In genomic region chrX:9999599-10000201, ce11 we compare ENCODE assay signal across 3 worm cellular contexts.
TF ChIP-seq lines count a peak whose summit lies in the region.

No protein-coding gene starts in this region.

TF ChIP-seq in whole organism, L1 larva, 84 proteins besides CTCF, POLR2A, EP300 and RAD21 (continued from another document and continues in another):
- TF ChIP-seq skn-1 (tag; optimal IDR thresholded peaks at IDR 0.05; lab: Kevin White, UChicago) (peak; percentile 39), nhr-71 (tag; optimal IDR thresholded peaks at IDR 0.05; lab: Kevin White, UChicago) (peak; percentile 86), isw-1 (GFP tag; IDR thresholded peaks at IDR 0.05; lab: Robert Waterston, UW) (peak; percentile 53; the same call in 1 of the 2 replicates), fkh-4 (tag; optimal IDR thresholded peaks at IDR 0.05; lab: Kevin White, UChicago; ENCODE audit: borderline replicate concordance) (peak; percentile 57), lin-13 (GFP tag; optimal IDR thresholded peaks at IDR 0.05; lab: Kevin White, UChicago) (peak; percentile 30), nhr-84 (tag; optimal IDR thresholded peaks at IDR 0.05; lab: Kevin White, UChicago) (no peak), efl-3 (GFP tag; optimal IDR thresholded peaks at IDR 0.05; lab: Kevin White, UChicago) (no peak), vab-15 (tag; optimal IDR thresholded peaks at IDR 0.05; lab: Kevin White, UChicago) (no peak), lir-3 (tag; optimal IDR thresholded peaks at IDR 0.05; lab: Kevin White, UChicago; ENCODE audit: poor library complexity) (peak; percentile 20), nhr-237 (tag; optimal IDR thresholded peaks at IDR 0.05; lab: Kevin White, UChicago) (no peak), mdl-1 (tag; optimal IDR thresholded peaks at IDR 0.05; lab: Kevin White, UChicago) (peak in 1 of 2 experiments; percentile 76), nhr-12 (tag; optimal IDR thresholded peaks at IDR 0.05; lab: Kevin White, UChicago) (no peak), ceh-88 (GFP tag; IDR thresholded peaks at IDR 0.05; lab: Robert Waterston, UW) (peak; percentile 16; the same call in 1 of the 2 replicates), tlp-1 (tag; optimal IDR thresholded peaks at IDR 0.05; lab: Kevin White, UChicago) (no peak), pag-3 (tag; optimal IDR thresholded peaks at IDR 0.05; lab: Kevin White, UChicago; ENCODE audit: borderline replicate concordance, insufficient read depth) (no peak), fos-1 (tag; optimal IDR thresholded peaks at IDR 0.05; lab: Kevin White, UChicago) (no peak), nhr-19 (GFP tag; conservative IDR thresholded peaks at IDR 0.05; lab: Robert Waterston, UW) (peak; percentile 70), nhr-11 (tag; optimal IDR thresholded peaks at IDR 0.05; lab: Kevin White, UChicago) (no peak), mef-2 (tag; optimal IDR thresholded peaks at IDR 0.05; lab: Kevin White, UChicago) (no peak), elt-3 (tag; optimal IDR thresholded peaks at IDR 0.05; lab: Kevin White, UChicago) (peak in 2 of 6 experiments; percentile 35 to 51), ceh-90 (tag; optimal IDR thresholded peaks at IDR 0.05; lab: Kevin White, UChicago) (no peak), ceh-82 (tag; optimal IDR thresholded peaks at IDR 0.05; lab: Kevin White, UChicago) (peak; percentile 27 to 75 (median 36)), rnt-1 (tag; optimal IDR thresholded peaks at IDR 0.05; lab: Kevin White, UChicago) (peak; percentile 73), snu-23 (GFP tag; optimal IDR thresholded peaks at IDR 0.05; lab: Kevin White, UChicago) (peak; percentile 74), lin-39 (tag; optimal IDR thresholded peaks at IDR 0.05; lab: Kevin White, UChicago) (no peak), tbx-2 (tag; optimal IDR thresholded peaks at IDR 0.05; lab: Kevin White, UChicago) (peak; percentile 68), sup-37 (GFP tag; optimal IDR thresholded peaks at IDR 0.05; lab: Kevin White, UChicago) (peak; percentile 4), efl-1 (optimal IDR thresholded peaks at IDR 0.05; lab: Kevin White, UChicago) (peak; percentile 45 to 50), efl-1 (GFP tag; optimal IDR thresholded peaks at IDR 0.05 in 1 of 2; lab: Kevin White, UChicago) (peak; percentile 9 to 94), fkh-8 (tag; optimal IDR thresholded peaks at IDR 0.05; lab: Kevin White, UChicago) (peak; percentile 88), mab-9 (GFP tag; IDR thresholded peaks at IDR 0.05; lab: Robert Waterston, UW) (peak; percentile 62), grh-1 (GFP tag; IDR thresholded peaks at IDR 0.05; lab: Robert Waterston, UW) (peak; percentile 58), lin-35 (GFP tag; optimal IDR thresholded peaks at IDR 0.05; lab: Kevin White, UChicago) (peak; percentile 33 to 57), lin-14 (GFP tag; optimal IDR thresholded peaks at IDR 0.05; lab: Kevin White, UChicago) (peak; percentile 98), ztf-4 (tag; optimal IDR thresholded peaks at IDR 0.05; lab: Kevin White, UChicago) (peak; percentile 67), unc-130 (tag; optimal IDR thresholded peaks at IDR 0.05; lab: Kevin White, UChicago) (no peak), hlh-4 (tag; optimal IDR thresholded peaks at IDR 0.05; lab: Kevin White, UChicago) (no peak), ceh-63 (GFP tag; optimal IDR thresholded peaks at IDR 0.05; lab: Kevin White, UChicago) (no peak), hpl-2 (GFP tag; optimal IDR thresholded peaks at IDR 0.05; lab: Kevin White, UChicago) (no peak), elt-2 (tag; optimal IDR thresholded peaks at IDR 0.05; lab: Kevin White, UChicago) (no peak), lsy-2 (tag; optimal IDR thresholded peaks at IDR 0.05; lab: Kevin White, UChicago) (peak; percentile 62 to 72), unc-30 (tag; optimal IDR thresholded peaks at IDR 0.05; lab: Kevin White, UChicago) (no peak), ces-1 (GFP tag; optimal IDR thresholded peaks at IDR 0.05; lab: Kevin White, UChicago) (no peak)

TF ChIP-seq in whole organism, L3 larva, 47 proteins besides CTCF, POLR2A, EP300 and RAD21 (continued from another document):
- no peak for TF ChIP-seq mml-1 (tag; optimal IDR thresholded peaks at IDR 0.05; lab: Kevin White, UChicago)
- TF ChIP-seq snpc-4 (tag; optimal IDR thresholded peaks at IDR 0.05; lab: Kevin White, UChicago), result peak; percentile 70
- no peak for TF ChIP-seq zag-1 (tag; optimal IDR thresholded peaks at IDR 0.05; lab: Kevin White, UChicago)
- no peak for TF ChIP-seq unc-62 (GFP tag; optimal IDR thresholded peaks at IDR 0.05; lab: Kevin White, UChicago)
- TF ChIP-seq daf-12 (tag; optimal IDR thresholded peaks at IDR 0.05; lab: Kevin White, UChicago), result no peak
- TF ChIP-seq eor-1 (tag; optimal IDR thresholded peaks at IDR 0.05; lab: Kevin White, UChicago), result no peak
- peak; percentile 69 for TF ChIP-seq nfya-1 (tag; optimal IDR thresholded peaks at IDR 0.05; lab: Kevin White, UChicago; ENCODE audit: insufficient read depth)
- no peak for TF ChIP-seq nhr-28 (tag; optimal IDR thresholded peaks at IDR 0.05; lab: Kevin White, UChicago)
- peak; percentile 29 for TF ChIP-seq R02D3.7 (tag; optimal IDR thresholded peaks at IDR 0.05; lab: Kevin White, UChicago)
- TF ChIP-seq ztf-11 (tag; optimal IDR thresholded peaks at IDR 0.05; lab: Kevin White, UChicago), result peak; percentile 3
- TF ChIP-seq nhr-237 (tag; optimal IDR thresholded peaks at IDR 0.05; lab: Kevin White, UChicago), result no peak
- no peak for TF ChIP-seq pqm-1 (tag; optimal IDR thresholded peaks at IDR 0.05; lab: Kevin White, UChicago)
- TF ChIP-seq tbx-2 (tag; optimal IDR thresholded peaks at IDR 0.05; lab: Kevin White, UChicago), result peak; percentile 64
- no peak for TF ChIP-seq unc-39 (tag; optimal IDR thresholded peaks at IDR 0.05; lab: Kevin White, UChicago)
- TF ChIP-seq fkh-10 (GFP tag; optimal IDR thresholded peaks at IDR 0.05; lab: Kevin White, UChicago), result peak; percentile 71
- peak; percentile 68 for TF ChIP-seq egl-5 (tag; optimal IDR thresholded peaks at IDR 0.05; lab: Kevin White, UChicago)
- no peak for TF ChIP-seq egl-27 (tag; optimal IDR thresholded peaks at IDR 0.05; lab: Kevin White, UChicago)
- TF ChIP-seq jun-1 (tag; optimal IDR thresholded peaks at IDR 0.05; lab: Kevin White, UChicago), result no peak
- peak; percentile 70 for TF ChIP-seq ceh-82 (tag; optimal IDR thresholded peaks at IDR 0.05; lab: Kevin White, UChicago)
- no peak for TF ChIP-seq skn-1 (tag; optimal IDR thresholded peaks at IDR 0.05; lab: Kevin White, UChicago)
- peak; percentile 69 for TF ChIP-seq pha-4 (tag; optimal IDR thresholded peaks at IDR 0.05; lab: Kevin White, UChicago)
- peak; percentile 50 for TF ChIP-seq elt-2 (tag; optimal IDR thresholded peaks at IDR 0.05; lab: Kevin White, UChicago)
- TF ChIP-seq nhr-77 (tag; optimal IDR thresholded peaks at IDR 0.05; lab: Kevin White, UChicago), result no peak
- TF ChIP-seq ZK546.5 (tag; optimal IDR thresholded peaks at IDR 0.05; lab: Kevin White, UChicago), result no peak
- no peak for TF ChIP-seq ceh-16 (tag; optimal IDR thresholded peaks at IDR 0.05; lab: Kevin White, UChicago)
- no peak for TF ChIP-seq nhr-76 (tag; optimal IDR thresholded peaks at IDR 0.05; lab: Kevin White, UChicago)
- TF ChIP-seq nhr-12 (tag; optimal IDR thresholded peaks at IDR 0.05; lab: Kevin White, UChicago), result no peak
- no peak for TF ChIP-seq fkh-2 (tag; optimal IDR thresholded peaks at IDR 0.05; lab: Kevin White, UChicago)

TF ChIP-seq in whole organism, young adult, 124 proteins besides CTCF, POLR2A, EP300 and RAD21 (continued from another document and continues in another):
- TF ChIP-seq attf-5 (GFP tag; optimal IDR thresholded peaks at IDR 0.05; lab: Kevin White, UChicago) (peak; percentile 69), ekl-4 (GFP tag; IDR thresholded peaks at IDR 0.05; lab: Robert Waterston, UW) (0 out of 2 replicates have a peak, but pooled peaks have one; percentile 47), dpl-1 (GFP tag; optimal IDR thresholded peaks at IDR 0.05; lab: Kevin White, UChicago) (no peak), F22D6.2 (tag; optimal IDR thresholded peaks at IDR 0.05; lab: Kevin White, UChicago) (no peak), cebp-2 (GFP tag; IDR thresholded peaks at IDR 0.05; lab: Robert Waterston, UW) (no peak), chd-7 (tag; optimal IDR thresholded peaks at IDR 0.05; lab: Kevin White, UChicago) (peak; percentile 78), somi-1 (GFP tag; optimal IDR thresholded peaks at IDR 0.05; lab: Kevin White, UChicago) (peak; percentile 42), snpc-3.4 (tag; optimal IDR thresholded peaks at IDR 0.05; lab: Kevin White, UChicago) (no peak), attf-6 (GFP tag; IDR thresholded peaks at IDR 0.05; lab: Robert Waterston, UW) (no peak), lsy-27 (tag; optimal IDR thresholded peaks at IDR 0.05; lab: Kevin White, UChicago; ENCODE audit: borderline replicate concordance, insufficient read depth) (no peak), nfyb-1 (GFP tag; IDR thresholded peaks at IDR 0.05; lab: Robert Waterston, UW) (peak; percentile 79; the same call in 1 of the 2 replicates), dox-1 (GFP tag; IDR thresholded peaks at IDR 0.05; lab: Robert Waterston, UW) (peak; percentile 52), T26A5.8 (tag; optimal IDR thresholded peaks at IDR 0.05; lab: Kevin White, UChicago) (no peak), rpc-1 (optimal IDR thresholded peaks at IDR 0.05; lab: Kevin White, UChicago) (no peak), rpc-1 (tag; optimal IDR thresholded peaks at IDR 0.05; lab: Kevin White, UChicago) (no peak), madf-6 (GFP tag; IDR thresholded peaks at IDR 0.05; lab: Robert Waterston, UW) (no peak), unc-62 (GFP tag; optimal IDR thresholded peaks at IDR 0.05; lab: Kevin White, UChicago) (no peak), ccch-3 (GFP tag; optimal IDR thresholded peaks at IDR 0.05; lab: Kevin White, UChicago) (no peak), ztf-25 (GFP tag; IDR thresholded peaks at IDR 0.05; lab: Robert Waterston, UW) (no peak), mes-4 (tag; optimal IDR thresholded peaks at IDR 0.05; lab: Kevin White, UChicago) (no peak), tbx-9 (tag; optimal IDR thresholded peaks at IDR 0.05; lab: Kevin White, UChicago; ENCODE audit: borderline replicate concordance) (no peak), ztf-6 (GFP tag; IDR thresholded peaks at IDR 0.05; lab: Robert Waterston, UW) (no peak), egrh-3 (GFP tag; IDR thresholded peaks at IDR 0.05; lab: Robert Waterston, UW) (peak; percentile 99), egl-44 (GFP tag; IDR thresholded peaks at IDR 0.05; lab: Robert Waterston, UW) (no peak), efl-1 (GFP tag; optimal IDR thresholded peaks at IDR 0.05; lab: Kevin White, UChicago) (no peak), snpc-1.3 (tag; optimal IDR thresholded peaks at IDR 0.05; lab: Kevin White, UChicago; ENCODE audit: insufficient read depth) (peak; percentile 14), egl-18 (GFP tag; IDR thresholded peaks at IDR 0.05; lab: Robert Waterston, UW) (no peak), gei-17 (GFP tag; optimal IDR thresholded peaks at IDR 0.05; lab: Kevin White, UChicago) (peak; percentile 69), ets-4 (GFP tag; optimal IDR thresholded peaks at IDR 0.05; lab: Kevin White, UChicago) (no peak), Y56A3A.18 (GFP tag; IDR thresholded peaks at IDR 0.05; lab: Robert Waterston, UW) (0 out of 2 replicates have a peak, but pooled peaks have one; percentile 43), ceh-91 (GFP tag; IDR thresholded peaks at IDR 0.05; lab: Robert Waterston, UW) (no peak), sptf-2 (GFP tag; optimal IDR thresholded peaks at IDR 0.05; lab: Kevin White, UChicago) (no peak), ztf-22 (GFP tag; optimal IDR thresholded peaks at IDR 0.05; lab: Kevin White, UChicago) (no peak), B0336.3 (GFP tag; IDR thresholded peaks at IDR 0.05; lab: Robert Waterston, UW) (peak; percentile 80), sdz-38 (tag; optimal IDR thresholded peaks at IDR 0.05; lab: Kevin White, UChicago) (no peak), hrde-1 (tag; optimal IDR thresholded peaks at IDR 0.05; lab: Kevin White, UChicago; ENCODE audit: borderline replicate concordance) (no peak), F55B11.4 (tag; optimal IDR thresholded peaks at IDR 0.05; lab: Kevin White, UChicago; ENCODE audit: borderline replicate concordance, insufficient read depth) (no peak), ztf-18 (tag; optimal IDR thresholded peaks at IDR 0.05; lab: Kevin White, UChicago) (no peak), pbrm-1 (GFP tag; IDR thresholded peaks at IDR 0.05; lab: Robert Waterston, UW) (peak; percentile 60; the same call in 1 of the 2 replicates), lir-1 (GFP tag; conservative IDR thresholded peaks at IDR 0.05; lab: Robert Waterston, UW) (0 out of 2 replicates have a peak, but pooled peaks have one; percentile 16), snpc-1.1 (tag; optimal IDR thresholded peaks at IDR 0.05; lab: Kevin White, UChicago; ENCODE audit: insufficient read depth) (no peak), hmg-1.2 (GFP tag; IDR thresholded peaks at IDR 0.05; lab: Robert Waterston, UW) (peak; percentile 73), ztf-26 (tag; optimal IDR thresholded peaks at IDR 0.05; lab: Kevin White, UChicago) (peak; percentile 75), lin-26 (GFP tag; IDR thresholded peaks at IDR 0.05; lab: Robert Waterston, UW) (0 out of 2 replicates have a peak, but pooled peaks have one; percentile 33), K12H6.12 (tag; optimal IDR thresholded peaks at IDR 0.05; lab: Kevin White, UChicago) (peak; percentile 89), Y95B8A.8 (GFP tag; IDR thresholded peaks at IDR 0.05; lab: Robert Waterston, UW) (no peak), rcor-1 (GFP tag; IDR thresholded peaks at IDR 0.05; lab: Robert Waterston, UW) (peak; percentile 41; the same call in 1 of the 2 replicates), cebp-1 (GFP tag; IDR thresholded peaks at IDR 0.05; lab: Robert Waterston, UW) (no peak), cebp-1 (tag; optimal IDR thresholded peaks at IDR 0.05; lab: Kevin White, UChicago) (peak; percentile 84), B0035.1 (tag; optimal IDR thresholded peaks at IDR 0.05; lab: Kevin White, UChicago) (no peak), F23B12.7 (tag; optimal IDR thresholded peaks at IDR 0.05; lab: Kevin White, UChicago; ENCODE audit: insufficient read depth) (no peak), F33H1.4 (GFP tag; IDR thresholded peaks at IDR 0.05; lab: Robert Waterston, UW) (no peak), D2030.7 (GFP tag; IDR thresholded peaks at IDR 0.05; lab: Robert Waterston, UW) (no peak), tbp1 (GFP tag; optimal IDR thresholded peaks at IDR 0.05; lab: Kevin White, UChicago) (peak; percentile 5), aptf-2 (GFP tag; conservative IDR thresholded peaks at IDR 0.05; lab: Robert Waterston, UW) (no peak), nhr-179 (tag; optimal IDR thresholded peaks at IDR 0.05; lab: Kevin White, UChicago) (no peak), nfya-2 (GFP tag; IDR thresholded peaks at IDR 0.05; lab: Robert Waterston, UW) (no peak), zim-3 (tag; optimal IDR thresholded peaks at IDR 0.05; lab: Kevin White, UChicago) (no peak), athp-1 (tag; optimal IDR thresholded peaks at IDR 0.05; lab: Kevin White, UChicago) (no peak), ceh-58 (GFP tag; IDR thresholded peaks at IDR 0.05; lab: Robert Waterston, UW) (no peak), nhr-90 (tag; optimal IDR thresholded peaks at IDR 0.05; lab: Kevin White, UChicago) (no peak), Y79H2A.3 (GFP tag; conservative IDR thresholded peaks at IDR 0.05; lab: Robert Waterston, UW) (no peak), atf-7 (tag; optimal IDR thresholded peaks at IDR 0.05; lab: Kevin White, UChicago) (peak; percentile 44), unc-130 (GFP tag; optimal IDR thresholded peaks at IDR 0.05; lab: Kevin White, UChicago) (no peak), ceh-27 (GFP tag; optimal IDR thresholded peaks at IDR 0.05; lab: Kevin White, UChicago) (peak; percentile 60), xnd-1 (tag; optimal IDR thresholded peaks at IDR 0.05; lab: Kevin White, UChicago) (no peak), F10E7.11 (tag; optimal IDR thresholded peaks at IDR 0.05; lab: Kevin White, UChicago) (no peak), madf-3 (GFP tag; IDR thresholded peaks at IDR 0.05; lab: Robert Waterston, UW) (no peak), madf-8 (GFP tag; conservative IDR thresholded peaks at IDR 0.05; lab: Robert Waterston, UW) (no peak), ceh-40 (GFP tag; IDR thresholded peaks at IDR 0.05; lab: Robert Waterston, UW) (no peak), F57C9.4 (tag; optimal IDR thresholded peaks at IDR 0.05; lab: Kevin White, UChicago) (no peak), F57A8.1 (GFP tag; optimal IDR thresholded peaks at IDR 0.05; lab: Kevin White, UChicago) (no peak)
